Fruit fly (Drosophila melanogaster) whole organism, embryonic: ENCODE results near the gene Cdc42.

Experiments
- Antp ChIP-seq: fragments of 200-800 bp; sonication (Bioruptor generic); optimal IDR thresholded peaks from 3 replicates; lab custom pipeline; 2016; ENCODE audit warnings: missing biosample characterization, missing genetic modification characterization
- Bgb ChIP-seq: fragments of 200-800 bp; sonication (Bioruptor generic); IDR thresholded peaks from 2 replicates; pipeline ENCODE4 v1.3.6; 2022; ENCODE audit warnings: missing biosample characterization, missing genetic modification characterization; ENCODE audit not compliant: partially characterized antibody
- CG11085 ChIP-seq: fragments of 200-800 bp; sonication (Bioruptor generic); IDR thresholded peaks from 2 replicates; pipeline ENCODE4 v1.3.6; 2022; ENCODE audit warnings: missing biosample characterization, missing genetic modification characterization
- CG11695 ChIP-seq: fragments of 200-800 bp; sonication (Bioruptor generic); IDR thresholded peaks from 3 replicates; pipeline ENCODE4 v1.3.6; 2022; ENCODE audit warnings: missing biosample characterization, missing genetic modification characterization
- CG11696 ChIP-seq: fragments of 200-800 bp; sonication (Bioruptor generic); IDR thresholded peaks from 2 replicates; pipeline ENCODE4 v1.3.6; 2022; ENCODE audit warnings: missing biosample characterization, missing genetic modification characterization
- CG12071 ChIP-seq: fragments of 200-800 bp; sonication (Bioruptor generic); optimal IDR thresholded peaks from 3 replicates; lab custom pipeline; 2018; ENCODE audit warnings: missing biosample characterization, mild to moderate bottlenecking, missing genetic modification characterization
- CG12155 ChIP-seq: fragments of 200-800 bp; sonication (Bioruptor generic); optimal IDR thresholded peaks from 3 replicates; lab custom pipeline; 2016; ENCODE audit warnings: missing biosample characterization, missing genetic modification characterization
- CG12659 ChIP-seq: fragments of 200-800 bp; sonication (Bioruptor generic); optimal IDR thresholded peaks from 3 replicates; lab custom pipeline; 2017; ENCODE audit warnings: mild to moderate bottlenecking, missing biosample characterization, missing genetic modification reagents, missing genetic modification characterization
- CG13424 ChIP-seq: fragments of 200-800 bp; sonication (Bioruptor generic); optimal IDR thresholded peaks from 2 replicates; lab custom pipeline; 2019; ENCODE audit warnings: missing biosample characterization, mild to moderate bottlenecking, missing genetic modification characterization, moderate library complexity
- CG17359 ChIP-seq: fragments of 200-800 bp; sonication (Bioruptor generic); optimal IDR thresholded peaks from 3 replicates; lab custom pipeline; 2018; ENCODE audit warnings: missing biosample characterization, mild to moderate bottlenecking, missing genetic modification characterization, moderate library complexity
- CG17802 ChIP-seq: fragments of 200-800 bp; sonication (Bioruptor generic); optimal IDR thresholded peaks from 2 replicates; lab custom pipeline; 2018; ENCODE audit warnings: missing biosample characterization, mild to moderate bottlenecking, missing genetic modification characterization, moderate library complexity
- CG2712 ChIP-seq: fragments of 200-800 bp; optimal IDR thresholded peaks from 3 replicates; lab custom pipeline; 2019; ENCODE audit warnings: missing biosample characterization, mild to moderate bottlenecking, missing genetic modification characterization, moderate library complexity
- CG30403 ChIP-seq: fragments of 200-800 bp; sonication (Bioruptor generic); optimal IDR thresholded peaks from 3 replicates; lab custom pipeline; 2016; ENCODE audit warnings: missing biosample characterization, missing genetic modification characterization
- CG32532 ChIP-seq: fragments of 200-800 bp; sonication (Bioruptor generic); IDR thresholded peaks from 2 replicates; pipeline ENCODE4 v1.3.6; 2022; ENCODE audit warnings: missing biosample characterization, missing genetic modification characterization
- CG34376 ChIP-seq: fragments of 200-800 bp; sonication (Bioruptor generic); optimal IDR thresholded peaks from 2 replicates; lab custom pipeline; 2018; ENCODE audit warnings: missing biosample characterization, mild to moderate bottlenecking, missing genetic modification characterization
- CG3995 ChIP-seq: fragments of 200-800 bp; sonication (Bioruptor generic); optimal IDR thresholded peaks from 3 replicates; lab custom pipeline; 2016; ENCODE audit warnings: missing biosample characterization, missing genetic modification characterization
- CG6689 ChIP-seq: fragments of 200-800 bp; sonication (Bioruptor generic); IDR thresholded peaks from 2 replicates; pipeline ENCODE4 v1.3.6; 2022; ENCODE audit warnings: missing biosample characterization, missing genetic modification characterization
- CG6765 ChIP-seq: fragments of 200-800 bp; sonication (Bioruptor generic); optimal IDR thresholded peaks from 3 replicates; lab custom pipeline; 2017; ENCODE audit warnings: missing biosample characterization, mild to moderate bottlenecking, missing genetic modification characterization
- CG7745 ChIP-seq: fragments of 200-800 bp; sonication (Bioruptor generic); optimal IDR thresholded peaks from 2 replicates; lab custom pipeline; 2018; ENCODE audit warnings: missing biosample characterization, mild to moderate bottlenecking, missing genetic modification characterization, moderate library complexity
- CG8478 ChIP-seq: fragments of >200 bp; optimal IDR thresholded peaks from 2 replicates; lab custom pipeline; 2018
- D19A ChIP-seq: fragments of 200-800 bp; optimal IDR thresholded peaks from 3 replicates; lab custom pipeline; 2019; ENCODE audit warnings: missing biosample characterization, mild to moderate bottlenecking, missing genetic modification characterization, moderate library complexity
- Dbx ChIP-seq: fragments of 200-800 bp; sonication (Bioruptor generic); IDR thresholded peaks from 3 replicates; pipeline ENCODE4 v1.3.6; 2022; ENCODE audit warnings: missing biosample characterization, missing genetic modification characterization
- Deaf1 ChIP-seq: fragments of 200-800 bp; optimal IDR thresholded peaks from 3 replicates; lab custom pipeline; 2019; ENCODE audit warnings: missing biosample characterization, mild to moderate bottlenecking, missing genetic modification characterization, moderate library complexity
- Doc2 ChIP-seq: fragments of 200-800 bp; sonication (Bioruptor generic); IDR thresholded peaks from 2 replicates; pipeline ENCODE4 v1.3.6; 2022; ENCODE audit warnings: missing biosample characterization, missing genetic modification characterization
- Dp ChIP-seq: fragments of 200-800 bp; sonication (Bioruptor generic); optimal IDR thresholded peaks from 2 replicates; lab custom pipeline; 2018; ENCODE audit warnings: missing biosample characterization, mild to moderate bottlenecking, missing genetic modification characterization, moderate library complexity
- E2f1 ChIP-seq: fragments of 200-800 bp; sonication (Bioruptor generic); IDR thresholded peaks from 2 replicates; pipeline ENCODE4 v1.3.6; 2022; ENCODE audit warnings: missing biosample characterization, missing genetic modification characterization
- Ets97D ChIP-seq: fragments of 200-800 bp; sonication (Bioruptor generic); optimal IDR thresholded peaks from 3 replicates; lab custom pipeline; 2016; ENCODE audit warnings: missing biosample characterization, missing genetic modification characterization
- Fer2 ChIP-seq: fragments of 200-800 bp; sonication (Bioruptor generic); optimal IDR thresholded peaks from 2 replicates; lab custom pipeline; 2018; ENCODE audit warnings: missing biosample characterization, mild to moderate bottlenecking, missing genetic modification characterization, moderate library complexity
- HmgD ChIP-seq: fragments of 200-800 bp; sonication (Bioruptor generic); optimal IDR thresholded peaks from 3 replicates; lab custom pipeline; 2016; ENCODE audit warnings: missing biosample characterization, missing genetic modification characterization
- Hr51 ChIP-seq, 2 experiments: fragments of 200-800 bp; sonication (Bioruptor generic); optimal IDR thresholded peaks; 2 replicates in 1 of 2; 3 replicates in 1 of 2; lab custom pipeline; 2016 to 2018; ENCODE audit warnings: missing biosample characterization in 2 of 2, missing genetic modification characterization in 2 of 2, mild to moderate bottlenecking in 1 of 2, moderate library complexity in 1 of 2
- Six4 ChIP-seq: fragments of 200-800 bp; sonication (Bioruptor generic); optimal IDR thresholded peaks from 2 replicates; lab custom pipeline; 2016; ENCODE audit warnings: missing biosample characterization, missing genetic modification characterization
- TFAM ChIP-seq: fragments of 200-800 bp; sonication (Bioruptor generic); optimal IDR thresholded peaks from 2 replicates; lab custom pipeline; 2017; ENCODE audit warnings: missing biosample characterization, missing genetic modification characterization, inconsistent platforms
- Trl ChIP-seq, 3 experiments: fragments of >200 bp in 2 of 3; fragments of 200-800 bp in 1 of 3; sonication (Bioruptor generic) in 1 of 3; optimal IDR thresholded peaks; 2 replicates in 1 of 3; 3 replicates in 2 of 3; lab custom pipeline; 2016 to 2017; ENCODE audit warnings: missing biosample characterization in 1 of 3, missing genetic modification characterization in 1 of 3
- al ChIP-seq: fragments of 200-800 bp; sonication (Bioruptor generic); IDR thresholded peaks from 2 replicates; pipeline ENCODE4 v1.3.6; 2022; ENCODE audit warnings: missing biosample characterization, missing genetic modification characterization
- cas ChIP-seq: fragments of 200-800 bp; sonication (Bioruptor generic); IDR thresholded peaks from 2 replicates; pipeline ENCODE4 v1.3.6; 2022; ENCODE audit warnings: missing biosample characterization, missing genetic modification characterization
- dati ChIP-seq: fragments of 200-800 bp; sonication (Bioruptor generic); IDR thresholded peaks from 2 replicates; pipeline ENCODE4 v1.3.6; 2022; ENCODE audit warnings: missing biosample characterization, missing genetic modification characterization
- dmrt11E ChIP-seq: fragments of 200-800 bp; sonication (Bioruptor generic); optimal IDR thresholded peaks from 3 replicates; lab custom pipeline; 2018; ENCODE audit warnings: missing biosample characterization, mild to moderate bottlenecking, missing genetic modification characterization, moderate library complexity
- lilli ChIP-seq: fragments of 200-800 bp; sonication (Bioruptor generic); optimal IDR thresholded peaks from 3 replicates; lab custom pipeline; 2016; ENCODE audit warnings: missing biosample characterization, missing genetic modification characterization
- lmd ChIP-seq: fragments of 200-800 bp; sonication (Bioruptor generic); IDR thresholded peaks from 2 replicates; pipeline ENCODE4 v1.3.6; 2022; ENCODE audit warnings: missing biosample characterization, missing genetic modification characterization
- mirr ChIP-seq: fragments of 200-800 bp; sonication (Bioruptor generic); optimal IDR thresholded peaks from 3 replicates; lab custom pipeline; 2018; ENCODE audit warnings: missing biosample characterization, mild to moderate bottlenecking, missing genetic modification characterization
- otp ChIP-seq: fragments of 200-800 bp; sonication (Bioruptor generic); IDR thresholded peaks from 3 replicates; pipeline ENCODE4, ENCODE4 v1.3.6; 2022; ENCODE audit warnings: missing biosample characterization, missing genetic modification characterization
- p53 ChIP-seq: fragments of 200-800 bp; sonication (Bioruptor generic); optimal IDR thresholded peaks from 2 replicates; lab custom pipeline; 2016; ENCODE audit warnings: missing biosample characterization, missing genetic modification characterization
- phol ChIP-seq: fragments of 200-800 bp; sonication (Bioruptor generic); optimal IDR thresholded peaks from 3 replicates; lab custom pipeline; 2018; ENCODE audit warnings: missing biosample characterization, mild to moderate bottlenecking, missing genetic modification characterization, moderate library complexity
- pzg ChIP-seq: fragments of 200-800 bp; sonication (Bioruptor generic); optimal IDR thresholded peaks from 3 replicates; lab custom pipeline; 2018; ENCODE audit warnings: missing biosample characterization, mild to moderate bottlenecking, missing genetic modification characterization, moderate library complexity
- row ChIP-seq: fragments of 200-800 bp; sonication (Bioruptor generic); IDR thresholded peaks from 3 replicates; pipeline ENCODE4 v1.3.6; 2022; ENCODE audit warnings: missing biosample characterization, missing genetic modification characterization
- sna ChIP-seq: fragments of 200-800 bp; sonication (Bioruptor generic); IDR thresholded peaks from 2 replicates; pipeline ENCODE4 v1.3.6; 2022; ENCODE audit warnings: missing biosample characterization, missing genetic modification characterization; ENCODE audit not compliant: partially characterized antibody
- tgo ChIP-seq: fragments of 200-800 bp; sonication (Bioruptor generic); IDR thresholded peaks from 3 replicates; pipeline ENCODE4 v1.3.6; 2022; ENCODE audit warnings: missing biosample characterization, missing genetic modification characterization
- trh ChIP-seq: fragments of 200-800 bp; sonication (Bioruptor generic); optimal IDR thresholded peaks from 2 replicates; lab custom pipeline; 2016; ENCODE audit warnings: missing biosample characterization, missing genetic modification characterization
- unpg ChIP-seq: fragments of 200-800 bp; sonication (Bioruptor generic); optimal IDR thresholded peaks from 3 replicates; lab custom pipeline; 2018; ENCODE audit warnings: missing biosample characterization, mild to moderate bottlenecking, missing genetic modification characterization, moderate library complexity
- wdn ChIP-seq: fragments of 200-800 bp; sonication (Bioruptor generic); IDR thresholded peaks from 2 replicates; pipeline ENCODE4 v1.3.6; 2022; ENCODE audit warnings: missing biosample characterization, missing genetic modification characterization

Gene Cdc42

dm6 chrX:19694792-19695558 is 1.9 kb upstream of the Cdc42 start, which contains the start of gene CG14229 (continued):
- TF ChIP-seq CG17359 (tag; lab: Kevin White, UChicago): peak; percentile 32
- TF ChIP-seq CG11695 (GFP tag; lab: Robert Waterston, UW): peak; percentile 53; the same call in 1 of the 3 replicates
- 0 out of 3 replicates have a peak, but pooled peaks have one; percentile 21 for TF ChIP-seq otp (GFP tag; lab: Robert Waterston, UW)
- peak in 1 of 2 experiments; percentile 18 for TF ChIP-seq Hr51 (GFP tag; optimal IDR thresholded peaks at IDR 0.05; lab: Kevin White, UChicago)
- TF ChIP-seq CG7745 (tag; lab: Kevin White, UChicago): no peak
- TF ChIP-seq phol (tag; lab: Kevin White, UChicago): peak; percentile 3
- no peak for TF ChIP-seq CG12155 (GFP tag; lab: Kevin White, UChicago)
- TF ChIP-seq unpg (GFP tag; lab: Kevin White, UChicago): no peak
- peak; percentile 78 for TF ChIP-seq CG3995 (GFP tag; lab: Kevin White, UChicago)
- no peak for TF ChIP-seq Dbx
- TF ChIP-seq Deaf1 (tag; lab: Kevin White, UChicago): no peak
- TF ChIP-seq tgo (GFP tag; lab: Robert Waterston, UW): peak; percentile 33; the same call in 1 of the 3 replicates
- TF ChIP-seq Bgb: no peak
- no peak for TF ChIP-seq E2f1
- TF ChIP-seq CG12659: no peak
- TF ChIP-seq al (GFP tag; lab: Robert Waterston, UW): peak; percentile 27; the same call in 1 of the 2 replicates
- peak; percentile 8 for TF ChIP-seq CG2712 (tag; lab: Kevin White, UChicago)
- no peak for TF ChIP-seq TFAM (GFP tag; lab: Kevin White, UChicago)
- peak; percentile 82 for TF ChIP-seq CG11696 (GFP tag; lab: Robert Waterston, UW)
- peak; percentile 38; the same call in 1 of the 2 replicates for TF ChIP-seq lmd (GFP tag; lab: Robert Waterston, UW)
- TF ChIP-seq CG6689: peak; percentile 77
- TF ChIP-seq CG11085: no peak
- peak; percentile 39; the same call in 1 of the 2 replicates for TF ChIP-seq CG32532 (GFP tag; lab: Robert Waterston, UW)
- TF ChIP-seq CG34376 (GFP tag; lab: Kevin White, UChicago): no peak
- TF ChIP-seq Doc2 (GFP tag; lab: Robert Waterston, UW): no peak
- no peak for TF ChIP-seq dati (GFP tag; lab: Robert Waterston, UW)
- no peak for TF ChIP-seq CG12071 (GFP tag; lab: Kevin White, UChicago)
- TF ChIP-seq Dp: peak; percentile 5
- TF ChIP-seq CG17802 (tag; lab: Kevin White, UChicago): no peak
- TF ChIP-seq sna (GFP tag; lab: Robert Waterston, UW): no peak
- peak; percentile 44 for TF ChIP-seq pzg
- no peak for TF ChIP-seq Trl (optimal IDR thresholded peaks at IDR 0.05; lab: Kevin White, UChicago)
- no peak for TF ChIP-seq Trl (GFP tag; optimal IDR thresholded peaks at IDR 0.05; lab: Kevin White, UChicago)
- peak; percentile 75 for TF ChIP-seq D19A
- no peak for TF ChIP-seq mirr (GFP tag; lab: Kevin White, UChicago)
- TF ChIP-seq trh (GFP tag; lab: Kevin White, UChicago): no peak
- TF ChIP-seq Ets97D (GFP tag; lab: Kevin White, UChicago): no peak
- no peak for TF ChIP-seq CG8478
- TF ChIP-seq row (GFP tag; lab: Robert Waterston, UW): peak; percentile 57
- no peak for TF ChIP-seq CG6765 (GFP tag; lab: Kevin White, UChicago)
- peak; percentile 12 for TF ChIP-seq Six4 (GFP tag; lab: Kevin White, UChicago)
- no peak for TF ChIP-seq cas
- TF ChIP-seq Antp (GFP tag; lab: Kevin White, UChicago): no peak
- no peak for TF ChIP-seq p53
- TF ChIP-seq CG30403 (GFP tag; lab: Kevin White, UChicago): peak; percentile 23
- no peak for TF ChIP-seq HmgD (GFP tag; lab: Kevin White, UChicago)
- TF ChIP-seq Fer2 (tag; lab: Kevin White, UChicago): no peak
- peak; percentile 26 for TF ChIP-seq lilli
- TF ChIP-seq wdn (GFP tag; lab: Robert Waterston, UW): no peak
- TF ChIP-seq CG13424 (tag; lab: Kevin White, UChicago): no peak
- TF ChIP-seq dmrt11E (tag; lab: Kevin White, UChicago): no peak
